Fruit fly (Drosophila melanogaster) whole organism, embryonic: ENCODE measurements around the gene CG10863.
A peak's percentile ranks its signal among the peaks of the same experiment; 100 is the strongest.

Source experiments
- C15 ChIP-seq: fragments of 200-800 bp; sonication (Bioruptor generic); IDR thresholded peaks from 3 replicates; pipeline ENCODE4 v1.3.6; 2022; ENCODE audit warnings: missing biosample characterization, missing genetic modification characterization
- CG10959 ChIP-seq: fragments of 200-800 bp; sonication (Bioruptor generic); IDR thresholded peaks from 2 replicates; pipeline ENCODE4 v1.3.6; 2022; ENCODE audit warnings: missing biosample characterization, missing genetic modification characterization
- CG12236 ChIP-seq: fragments of 200-800 bp; sonication (Bioruptor generic); optimal IDR thresholded peaks from 2 replicates; lab custom pipeline; 2016; ENCODE audit warnings: missing biosample characterization, missing genetic modification characterization
- CG12769 ChIP-seq: fragments of 200-800 bp; sonication (Bioruptor generic); optimal IDR thresholded peaks from 2 replicates; lab custom pipeline; 2019; ENCODE audit warnings: missing biosample characterization, mild to moderate bottlenecking, missing genetic modification characterization, moderate library complexity
- CG13296 ChIP-seq: fragments of 200-800 bp; sonication (Bioruptor generic); optimal IDR thresholded peaks from 3 replicates; lab custom pipeline; 2018; ENCODE audit warnings: missing biosample characterization, mild to moderate bottlenecking, missing genetic modification characterization
- CG15269 ChIP-seq: fragments of 200-800 bp; sonication (Bioruptor generic); optimal IDR thresholded peaks from 2 replicates; lab custom pipeline; 2018; ENCODE audit warnings: missing biosample characterization, mild to moderate bottlenecking, missing genetic modification characterization, moderate library complexity
- CG18476 ChIP-seq: fragments of 200-800 bp; sonication (Bioruptor generic); optimal IDR thresholded peaks from 2 replicates; lab custom pipeline; 2016; ENCODE audit warnings: missing biosample characterization, mild to moderate bottlenecking, missing genetic modification characterization
- CG2129 ChIP-seq: fragments of 200-800 bp; sonication (Bioruptor generic); IDR thresholded peaks from 2 replicates; pipeline ENCODE4 v1.3.6; 2022; ENCODE audit warnings: missing biosample characterization, missing genetic modification characterization; ENCODE audit not compliant: partially characterized antibody
- CG30020 ChIP-seq: fragments of 200-800 bp; optimal IDR thresholded peaks from 2 replicates; lab custom pipeline; 2019; ENCODE audit warnings: missing biosample characterization, mild to moderate bottlenecking, missing genetic modification characterization, moderate library complexity
- CG31365 ChIP-seq: fragments of 200-800 bp; sonication (Bioruptor generic); optimal IDR thresholded peaks from 2 replicates; lab custom pipeline; 2018; ENCODE audit warnings: missing biosample characterization, mild to moderate bottlenecking, missing genetic modification characterization
- CG5953 ChIP-seq: fragments of 200-800 bp; sonication (Bioruptor generic); IDR thresholded peaks from 2 replicates; pipeline ENCODE4 v1.3.6; 2022; ENCODE audit warnings: missing biosample characterization, missing genetic modification characterization
- CG6791 ChIP-seq: fragments of 200-800 bp; sonication (Bioruptor generic); IDR thresholded peaks from 3 replicates; pipeline ENCODE4 v1.3.6; 2022; ENCODE audit warnings: missing biosample characterization, missing genetic modification characterization; ENCODE audit not compliant: partially characterized antibody
- CG7556 ChIP-seq: fragments of 200-800 bp; sonication (Bioruptor generic); optimal IDR thresholded peaks from 2 replicates; lab custom pipeline; 2017; ENCODE audit warnings: missing biosample characterization, mild to moderate bottlenecking, missing genetic modification characterization
- CG7745 ChIP-seq: fragments of 200-800 bp; sonication (Bioruptor generic); optimal IDR thresholded peaks from 2 replicates; lab custom pipeline; 2018; ENCODE audit warnings: missing biosample characterization, mild to moderate bottlenecking, missing genetic modification characterization, moderate library complexity
- CG8478 ChIP-seq: fragments of >200 bp; optimal IDR thresholded peaks from 2 replicates; lab custom pipeline; 2018
- D19B ChIP-seq: fragments of 200-800 bp; sonication (Bioruptor generic); optimal IDR thresholded peaks from 2 replicates; lab custom pipeline; 2017; ENCODE audit warnings: missing biosample characterization, mild to moderate bottlenecking, missing genetic modification characterization
- Dbx ChIP-seq: fragments of 200-800 bp; sonication (Bioruptor generic); IDR thresholded peaks from 3 replicates; pipeline ENCODE4 v1.3.6; 2022; ENCODE audit warnings: missing biosample characterization, missing genetic modification characterization
- Dll ChIP-seq: fragments of 200-800 bp; sonication (Bioruptor generic); IDR thresholded peaks from 4 replicates; pipeline ENCODE4 v1.3.6; 2022; ENCODE audit warnings: missing biosample characterization, missing genetic modification characterization; ENCODE audit not compliant: partially characterized antibody
- Dp ChIP-seq: fragments of 200-800 bp; sonication (Bioruptor generic); optimal IDR thresholded peaks from 2 replicates; lab custom pipeline; 2018; ENCODE audit warnings: missing biosample characterization, mild to moderate bottlenecking, missing genetic modification characterization, moderate library complexity
- E2f1 ChIP-seq: fragments of 200-800 bp; sonication (Bioruptor generic); IDR thresholded peaks from 2 replicates; pipeline ENCODE4 v1.3.6; 2022; ENCODE audit warnings: missing biosample characterization, missing genetic modification characterization
- Ets97D ChIP-seq: fragments of 200-800 bp; sonication (Bioruptor generic); optimal IDR thresholded peaks from 3 replicates; lab custom pipeline; 2016; ENCODE audit warnings: missing biosample characterization, missing genetic modification characterization
- Fer3 ChIP-seq: fragments of 200-800 bp; sonication (Bioruptor generic); optimal IDR thresholded peaks from 2 replicates; lab custom pipeline; 2018; ENCODE audit warnings: missing biosample characterization, mild to moderate bottlenecking, missing genetic modification characterization, moderate library complexity
- HLH3B ChIP-seq: fragments of 200-800 bp; sonication (Bioruptor generic); IDR thresholded peaks from 2 replicates; pipeline ENCODE4 v1.3.6; 2022; ENCODE audit warnings: missing biosample characterization, missing genetic modification characterization
- MESR4 ChIP-seq: fragments of 200-800 bp; sonication (Bioruptor generic); optimal IDR thresholded peaks from 2 replicates; lab custom pipeline; 2018; ENCODE audit warnings: missing biosample characterization, mild to moderate bottlenecking, missing genetic modification characterization, moderate library complexity
- MTF-1 ChIP-seq: fragments of 200-800 bp; sonication (Bioruptor generic); optimal IDR thresholded peaks from 2 replicates; lab custom pipeline; 2018; ENCODE audit warnings: missing biosample characterization, mild to moderate bottlenecking, missing genetic modification characterization, borderline replicate concordance
- Nf-YC ChIP-seq: fragments of 200-800 bp; optimal IDR thresholded peaks from 3 replicates; lab custom pipeline; 2019; ENCODE audit warnings: missing biosample characterization, mild to moderate bottlenecking, missing genetic modification characterization, moderate library complexity
- Ravus ChIP-seq: fragments of 200-800 bp; sonication (Bioruptor generic); IDR thresholded peaks from 2 replicates; pipeline ENCODE4 v1.3.6; 2022; ENCODE audit warnings: missing biosample characterization, missing genetic modification characterization
- Sin3A ChIP-seq: fragments of >200 bp; optimal IDR thresholded peaks from 2 replicates; lab custom pipeline; 2018
- Sox102F ChIP-seq: fragments of 200-800 bp; sonication (Bioruptor generic); optimal IDR thresholded peaks from 2 replicates; lab custom pipeline; 2018; ENCODE audit warnings: missing biosample characterization, mild to moderate bottlenecking, missing genetic modification characterization, moderate library complexity
- Stat92E ChIP-seq, 3 experiments: fragments of >200 bp in 2 of 3; fragments of 200-800 bp in 1 of 3; sonication (Bioruptor generic) in 1 of 3; optimal IDR thresholded peaks; 2 replicates each; lab custom pipeline; 2017 to 2019; ENCODE audit warnings: missing biosample characterization in 3 of 3, missing genetic modification characterization in 3 of 3, mild to moderate bottlenecking in 1 of 3, moderate library complexity in 1 of 3
- Xbp1 ChIP-seq: fragments of 200-800 bp; sonication (Bioruptor generic); optimal IDR thresholded peaks from 3 replicates; lab custom pipeline; 2016; ENCODE audit warnings: missing biosample characterization, mild to moderate bottlenecking, missing genetic modification characterization
- YL-1 ChIP-seq: fragments of 200-800 bp; sonication (Bioruptor generic); optimal IDR thresholded peaks from 3 replicates; lab custom pipeline; 2017; ENCODE audit warnings: missing biosample characterization, mild to moderate bottlenecking, missing genetic modification characterization
- ase ChIP-seq: fragments of 200-800 bp; sonication (Bioruptor generic); IDR thresholded peaks from 3 replicates; pipeline ENCODE4 v1.3.6; 2022; ENCODE audit warnings: missing biosample characterization, missing genetic modification characterization
- ato ChIP-seq: fragments of 200-800 bp; sonication (Bioruptor generic); IDR thresholded peaks from 2 replicates; pipeline ENCODE4 v1.3.6; 2022; ENCODE audit warnings: missing biosample characterization, missing genetic modification characterization; ENCODE audit not compliant: partially characterized antibody
- bbx ChIP-seq: fragments of 200-800 bp; sonication (Bioruptor generic); IDR thresholded peaks from 2 replicates; pipeline ENCODE4 v1.3.6; 2022; ENCODE audit warnings: missing biosample characterization, missing genetic modification characterization; ENCODE audit not compliant: partially characterized antibody
- cato ChIP-seq: fragments of 200-800 bp; sonication (Bioruptor generic); optimal IDR thresholded peaks from 2 replicates; lab custom pipeline; 2016; ENCODE audit warnings: missing biosample characterization, missing genetic modification characterization, borderline replicate concordance
- chif ChIP-seq, 2 experiments: fragments of 200-800 bp; sonication (Bioruptor generic); optimal IDR thresholded peaks; 3 replicates each; lab custom pipeline; 2016; ENCODE audit warnings: missing biosample characterization in 2 of 2, missing genetic modification characterization in 2 of 2
- dati ChIP-seq: fragments of 200-800 bp; sonication (Bioruptor generic); IDR thresholded peaks from 2 replicates; pipeline ENCODE4 v1.3.6; 2022; ENCODE audit warnings: missing biosample characterization, missing genetic modification characterization
- gro ChIP-seq: fragments of 200-800 bp; sonication (Bioruptor generic); optimal IDR thresholded peaks from 2 replicates; lab custom pipeline; 2016; ENCODE audit warnings: missing biosample characterization, missing genetic modification characterization
- insv ChIP-seq, 2 experiments: fragments of 200-800 bp; sonication (Bioruptor generic); optimal IDR thresholded peaks; 3 replicates each; lab custom pipeline; 2016 to 2018; ENCODE audit warnings: missing biosample characterization in 2 of 2, missing genetic modification characterization in 2 of 2
- inv ChIP-seq: fragments of 200-800 bp; sonication (Bioruptor generic); IDR thresholded peaks from 2 replicates; pipeline ENCODE4 v1.3.6; 2022; ENCODE audit warnings: missing biosample characterization, missing genetic modification characterization; ENCODE audit not compliant: partially characterized antibody
- lov ChIP-seq, 2 experiments: fragments of 200-800 bp in 1 of 2; fragments of >200 bp in 1 of 2; sonication (Bioruptor generic) in 1 of 2; IDR thresholded peaks in 1 of 2; optimal IDR thresholded peaks in 1 of 2; 2 replicates in 1 of 2; 3 replicates in 1 of 2; pipeline versions ENCODE4 v1.3.6 to Lab custom; 2017 to 2022; ENCODE audit warnings: missing biosample characterization in 1 of 2, missing genetic modification characterization in 1 of 2
- pb ChIP-seq: fragments of 200-800 bp; sonication (Bioruptor generic); optimal IDR thresholded peaks from 3 replicates; lab custom pipeline; 2016; ENCODE audit warnings: missing biosample characterization, missing genetic modification characterization
- shn ChIP-seq: fragments of 200-800 bp; sonication (Bioruptor generic); optimal IDR thresholded peaks from 3 replicates; lab custom pipeline; 2016; ENCODE audit warnings: missing biosample characterization, missing genetic modification characterization
- slbo ChIP-seq: fragments of 200-800 bp; sonication (Bioruptor generic); IDR thresholded peaks from 2 replicates; pipeline ENCODE4 v1.3.6; 2022; ENCODE audit warnings: missing biosample characterization, missing genetic modification characterization
- slou ChIP-seq: fragments of 200-800 bp; sonication (Bioruptor generic); optimal IDR thresholded peaks from 3 replicates; lab custom pipeline; 2016; ENCODE audit warnings: missing biosample characterization, missing genetic modification characterization
- sna ChIP-seq: fragments of 200-800 bp; sonication (Bioruptor generic); IDR thresholded peaks from 2 replicates; pipeline ENCODE4 v1.3.6; 2022; ENCODE audit warnings: missing biosample characterization, missing genetic modification characterization; ENCODE audit not compliant: partially characterized antibody
- sr ChIP-seq: fragments of 200-800 bp; sonication (Bioruptor generic); IDR thresholded peaks from 3 replicates; pipeline ENCODE4 v1.3.6; 2022; ENCODE audit warnings: missing biosample characterization, missing genetic modification characterization
- unc-4 ChIP-seq: fragments of 200-800 bp; sonication (Bioruptor generic); IDR thresholded peaks from 2 replicates; pipeline ENCODE4 v1.3.6; 2022; ENCODE audit warnings: missing biosample characterization, missing genetic modification characterization; ENCODE audit not compliant: partially characterized antibody

The CG10863 gene

DNA sequence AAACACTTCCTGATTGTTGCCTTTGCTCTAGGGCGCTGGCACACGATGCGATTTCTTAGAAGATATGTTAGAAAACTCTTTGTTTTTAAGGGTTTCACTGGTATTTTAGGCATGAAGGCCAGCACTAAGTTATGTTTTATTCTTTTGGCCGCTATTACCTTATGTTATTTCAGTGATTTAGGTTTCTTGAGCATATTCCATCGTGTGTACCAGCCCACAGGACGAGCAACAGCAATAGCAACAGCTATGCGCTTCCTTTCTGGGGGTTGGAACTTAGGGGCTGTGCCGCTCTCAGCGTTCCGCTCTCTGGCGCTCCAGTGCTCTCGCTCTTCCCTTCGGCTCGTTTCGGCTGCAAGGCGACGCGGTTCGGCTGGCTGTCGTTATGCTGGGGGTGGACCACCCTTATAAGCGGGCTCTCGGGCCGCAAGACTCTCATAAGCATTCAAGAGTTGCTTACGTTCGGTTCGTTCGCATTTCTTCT, 41.2 kb upstream of the CG10863 start, which contains the start of gene scrt (continued):
- TF ChIP-seq Dp (GFP tag; lab: Kevin White, UChicago): no peak
- peak; percentile 41 for TF ChIP-seq shn (GFP tag; lab: Kevin White, UChicago)
- no peak for TF ChIP-seq Ravus
- TF ChIP-seq CG18476: no peak
- TF ChIP-seq Fer3 (tag; lab: Kevin White, UChicago): no peak
- TF ChIP-seq Dll (GFP tag; lab: Robert Waterston, UW): peak; percentile 68; the same call in 3 of the 4 replicates
- TF ChIP-seq Dbx (GFP tag; lab: Robert Waterston, UW): no peak; the same call in 2 of the 3 replicates
- no peak for TF ChIP-seq Stat92E (GFP tag; optimal IDR thresholded peaks at IDR 0.05; lab: Kevin White, UChicago)
- TF ChIP-seq dati (GFP tag; lab: Robert Waterston, UW): no peak
- no peak for TF ChIP-seq CG15269 (tag; lab: Kevin White, UChicago)
- no peak for TF ChIP-seq pb (GFP tag; lab: Kevin White, UChicago)
- TF ChIP-seq ase: 0 out of 3 replicates have a peak, but pooled peaks have one; percentile 29
- TF ChIP-seq insv (GFP tag; optimal IDR thresholded peaks at IDR 0.05; lab: Kevin White, UChicago): no peak
- TF ChIP-seq CG12769 (tag; lab: Kevin White, UChicago): no peak
- no peak for TF ChIP-seq YL-1 (GFP tag; lab: Kevin White, UChicago)
- TF ChIP-seq Sin3A (lab: Kevin White, UChicago): no peak
- TF ChIP-seq CG30020 (tag; lab: Kevin White, UChicago): peak; percentile 82
- TF ChIP-seq gro (GFP tag; lab: Kevin White, UChicago): no peak
- no peak for TF ChIP-seq D19B (GFP tag; lab: Kevin White, UChicago)
- no peak for TF ChIP-seq CG2129 (GFP tag; lab: Robert Waterston, UW)
- no peak for TF ChIP-seq sr (GFP tag; lab: Robert Waterston, UW)
- TF ChIP-seq inv: peak; percentile 42
- no peak for TF ChIP-seq CG8478
- no peak for TF ChIP-seq E2f1 (GFP tag; lab: Robert Waterston, UW)
- TF ChIP-seq lov (optimal IDR thresholded peaks at IDR 0.05; lab: Kevin White, UChicago): no peak
- peak; percentile 32; the same call in 1 of the 3 replicates for TF ChIP-seq lov (GFP tag; IDR thresholded peaks at IDR 0.05; lab: Robert Waterston, UW)
- TF ChIP-seq CG13296 (GFP tag; lab: Kevin White, UChicago): peak; percentile 9
- 0 out of 3 replicates have a peak, but pooled peaks have one; percentile 49 for TF ChIP-seq CG6791 (GFP tag; lab: Robert Waterston, UW)
- TF ChIP-seq Xbp1 (GFP tag; lab: Kevin White, UChicago): peak; percentile 38
- peak; percentile 44 to 53 for TF ChIP-seq chif (GFP tag; optimal IDR thresholded peaks at IDR 0.05; lab: Kevin White, UChicago)
- TF ChIP-seq bbx (GFP tag; lab: Robert Waterston, UW): no peak; the same call in 1 of the 2 replicates
- TF ChIP-seq CG12236: no peak
- no peak for TF ChIP-seq MESR4 (GFP tag; lab: Kevin White, UChicago)
- peak; percentile 44; the same call in 1 of the 2 replicates for TF ChIP-seq unc-4
- peak; percentile 65 for TF ChIP-seq Sox102F (GFP tag; lab: Kevin White, UChicago)
- TF ChIP-seq C15 (GFP tag; lab: Robert Waterston, UW): no peak
- TF ChIP-seq ato (GFP tag; lab: Robert Waterston, UW): no peak
- no peak for TF ChIP-seq cato
- TF ChIP-seq CG7556 (GFP tag; lab: Kevin White, UChicago): peak; percentile 61
- 0 out of 2 replicates have a peak, but pooled peaks have one; percentile 35 for TF ChIP-seq HLH3B (GFP tag; lab: Robert Waterston, UW)
- TF ChIP-seq CG31365 (tag; lab: Kevin White, UChicago): no peak
- no peak for TF ChIP-seq Nf-YC (tag; lab: Kevin White, UChicago)
- TF ChIP-seq CG5953 (GFP tag; lab: Robert Waterston, UW): no peak; the same call in 1 of the 2 replicates
- no peak for TF ChIP-seq MTF-1 (GFP tag; lab: Kevin White, UChicago)
- TF ChIP-seq CG10959 (GFP tag; lab: Robert Waterston, UW): peak; percentile 59
- no peak for TF ChIP-seq CG7745 (tag; lab: Kevin White, UChicago)
- peak; percentile 21 for TF ChIP-seq Ets97D (GFP tag; lab: Kevin White, UChicago)
- TF ChIP-seq sna (GFP tag; lab: Robert Waterston, UW): peak; percentile 66
- TF ChIP-seq slbo: no peak
- TF ChIP-seq slou (GFP tag; lab: Kevin White, UChicago): no peak
